Fruit fly (Drosophila melanogaster): ENCODE data around the gene MME1.

dm6 chr2L:7032517-7032951 lies 5.2 kb downstream of the MME1 start, which contains the start of the genes Rab30 and Caper:
- TF ChIP-seq psq (optimal IDR thresholded peaks at IDR 0.05) (no peak), Sin3A (optimal IDR thresholded peaks at IDR 0.05) (no peak), h (optimal IDR thresholded peaks at IDR 0.05) (no peak), insv (optimal IDR thresholded peaks at IDR 0.05) (no peak), ttk (optimal IDR thresholded peaks at IDR 0.05) (no peak), Myc (optimal IDR thresholded peaks at IDR 0.05) (no peak)
